Worm (Caenorhabditis elegans) whole organism, L4 larva: ENCODE results near the gene C07A9.13.

ENCODE experiments used
- egl-27 ChIP-seq: sonication (generic microtip); optimal IDR thresholded peaks from 3 replicates; lab custom pipeline; 2017; ENCODE audit warnings: missing biosample characterization, missing genetic modification reagents, missing genetic modification characterization
- saeg-2 ChIP-seq: fragments of 200-800 bp; sonication (Bioruptor generic); IDR thresholded peaks from 2 replicates; pipeline ENCODE4 v1.3.6; 2022; ENCODE audit warnings: missing genetic modification reagents, missing genetic modification characterization, missing compliant biosample characterization
- zip-11 ChIP-seq: fragments of 200-800 bp; sonication (Bioruptor generic); IDR thresholded peaks from 2 replicates; pipeline ENCODE4 v1.3.6; 2022; ENCODE audit warnings: missing genetic modification characterization, missing compliant biosample characterization

DNA sequence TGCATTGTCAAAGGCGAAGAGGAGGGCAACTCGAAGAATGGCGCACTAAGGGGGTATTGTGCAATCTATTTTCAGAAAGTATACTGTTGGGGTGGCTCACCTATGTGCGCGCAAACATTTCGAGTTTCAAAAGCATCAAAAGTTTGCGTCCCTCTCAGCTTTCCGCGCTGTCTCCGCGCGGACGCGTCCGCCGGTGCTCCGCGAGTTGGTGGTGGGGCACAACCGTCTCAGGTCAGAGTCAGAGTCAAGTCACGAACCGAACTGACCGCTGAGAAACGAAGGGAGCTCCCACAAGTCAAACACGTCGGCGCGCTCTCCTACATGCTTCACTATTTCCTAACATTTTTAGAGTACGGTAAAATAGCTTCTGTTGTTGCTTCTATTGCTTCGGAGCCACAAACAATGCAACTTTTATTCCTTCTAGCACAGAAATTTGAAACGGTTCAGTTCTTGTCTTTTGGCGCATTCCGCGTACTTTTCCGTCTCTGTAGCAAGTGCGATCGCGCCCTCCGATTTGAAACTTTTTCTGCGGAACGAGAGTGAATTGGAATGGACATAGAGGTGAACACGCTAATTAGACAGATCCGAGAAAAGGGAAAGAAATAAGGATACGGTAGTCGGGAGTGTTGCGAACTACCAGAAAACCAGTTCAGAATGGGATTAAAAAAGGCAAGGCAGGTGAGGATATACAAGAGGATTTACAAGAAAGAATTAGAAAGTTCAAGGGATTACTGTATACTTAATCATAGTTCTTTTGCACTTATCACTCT, 41.6 kb downstream of the C07A9.13 start:
- no peak for TF ChIP-seq egl-27
- TF ChIP-seq zip-11, result no peak
- no peak for TF ChIP-seq saeg-2 (GFP tag; lab: Robert Waterston, UW)
